Worm (Caenorhabditis elegans) whole organism, young adult: Measurements from ENCODE around the gene Y59A8B.26.
"Not testable (repeated sequence)": the region's sequence is repeated elsewhere in the genome, so short reads cannot be mapped to it uniquely, and the experiment has no call there.

Experiments
- Y79H2A.3 ChIP-seq: fragments of 200-800 bp; sonication (Bioruptor generic); conservative IDR thresholded peaks from 2 replicates; pipeline ENCODE4 v1.3.6; 2022; ENCODE audit warnings: missing genetic modification reagents, missing genetic modification characterization, missing compliant biosample characterization
- ceh-79 ChIP-seq: sonication (generic microtip); optimal IDR thresholded peaks from 2 replicates; lab custom pipeline; 2017; ENCODE audit warnings: mild to moderate bottlenecking, missing genetic modification characterization, missing compliant biosample characterization
- nhr-27 ChIP-seq: fragments of 200-800 bp; sonication (Bioruptor generic); optimal IDR thresholded peaks from 2 replicates; lab custom pipeline; 2018; ENCODE audit warnings: mild to moderate bottlenecking, missing genetic modification characterization, moderate library complexity, missing compliant biosample characterization
- nhr-90 ChIP-seq: sonication (generic microtip); optimal IDR thresholded peaks from 2 replicates; lab custom pipeline; 2016; ENCODE audit warnings: missing genotype, mild to moderate bottlenecking, missing genetic modification characterization, missing compliant biosample characterization

DNA sequence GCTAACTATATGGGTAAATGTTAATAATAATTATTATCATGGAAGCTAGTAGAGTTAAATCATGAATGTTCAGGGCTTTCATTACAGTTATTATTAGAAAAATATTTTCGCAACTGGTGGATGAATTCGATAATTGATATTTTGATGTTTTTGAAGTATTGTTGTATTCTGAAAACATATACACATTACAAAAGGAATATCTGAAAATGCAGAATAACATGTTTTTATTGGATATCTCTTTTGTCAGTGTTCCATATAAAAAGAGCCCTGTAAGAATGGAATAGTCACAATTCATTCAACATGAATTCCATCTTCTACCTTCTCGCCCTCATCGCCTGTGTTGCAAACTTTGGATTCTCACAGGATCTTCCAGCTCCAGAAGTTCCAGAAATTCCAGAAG lies 3.7 kb downstream of the Y59A8B.26 start, which contains the start of gene Y59A8B.19:
- TF ChIP-seq ceh-79 (tag; lab: Kevin White, UChicago); Y79H2A.3; nhr-27 (tag; lab: Kevin White, UChicago); nhr-90 (tag; lab: Kevin White, UChicago): not testable (repeated sequence)
